Fruit fly (Drosophila melanogaster) whole organism, prepupa: ENCODE results near the gene ort.

Source experiments
- Blimp-1 ChIP-seq: fragments of 200-800 bp; sonication (Bioruptor generic); optimal IDR thresholded peaks from 3 replicates; lab custom pipeline; 2017; ENCODE audit warnings: missing biosample characterization, missing genetic modification characterization, mild to moderate bottlenecking, moderate library complexity, missing genetic modification reagents
- CG10631 ChIP-seq: fragments of 200-800 bp; sonication (Bioruptor generic); optimal IDR thresholded peaks from 2 replicates; lab custom pipeline; 2016; ENCODE audit warnings: missing biosample characterization, missing genetic modification characterization
- CG10669 ChIP-seq: fragments of 200-800 bp; sonication (Bioruptor generic); optimal IDR thresholded peaks from 3 replicates; lab custom pipeline; 2018; ENCODE audit warnings: missing biosample characterization, mild to moderate bottlenecking, missing genetic modification characterization, moderate library complexity
- CG11294 ChIP-seq: fragments of 200-800 bp; sonication (Bioruptor generic); IDR thresholded peaks from 2 replicates; pipeline ENCODE4 v1.3.6; 2022; ENCODE audit warnings: missing biosample characterization, missing genetic modification characterization
- CG11762 ChIP-seq: fragments of 200-800 bp; sonication (Bioruptor generic); optimal IDR thresholded peaks from 3 replicates; lab custom pipeline; 2016; ENCODE audit warnings: missing biosample characterization, missing genetic modification characterization; ENCODE audit not compliant: insufficient read depth
- CG11902 ChIP-seq: fragments of 200-800 bp; sonication (Bioruptor generic); optimal IDR thresholded peaks from 3 replicates; lab custom pipeline; 2016; ENCODE audit warnings: missing biosample characterization, missing genetic modification characterization
- CG15336 ChIP-seq: fragments of 200-800 bp; sonication (Bioruptor generic); IDR thresholded peaks from 2 replicates; pipeline ENCODE4 v1.3.6; 2022; ENCODE audit warnings: missing biosample characterization, missing genetic modification characterization
- CG1621 ChIP-seq: fragments of 200-800 bp; sonication (Bioruptor generic); optimal IDR thresholded peaks from 3 replicates; lab custom pipeline; 2018; ENCODE audit warnings: missing biosample characterization, mild to moderate bottlenecking, missing genetic modification characterization
- CG16779 ChIP-seq: fragments of 200-800 bp; sonication (Bioruptor generic); optimal IDR thresholded peaks from 3 replicates; lab custom pipeline; 2017; ENCODE audit warnings: missing biosample characterization, mild to moderate bottlenecking, missing genetic modification characterization
- CG3032 ChIP-seq: fragments of 200-800 bp; optimal IDR thresholded peaks from 2 replicates; lab custom pipeline; 2019; ENCODE audit warnings: missing biosample characterization, mild to moderate bottlenecking, missing genetic modification characterization, moderate library complexity
- CG31627 ChIP-seq: fragments of 200-800 bp; sonication (Bioruptor generic); optimal IDR thresholded peaks from 3 replicates; lab custom pipeline; 2016; ENCODE audit warnings: missing biosample characterization, missing genetic modification characterization
- CG34406 ChIP-seq: fragments of 200-800 bp; sonication (Bioruptor generic); optimal IDR thresholded peaks from 3 replicates; lab custom pipeline; 2016; ENCODE audit warnings: missing biosample characterization, missing genetic modification characterization
- CG3919 ChIP-seq: fragments of 200-800 bp; sonication (Bioruptor generic); optimal IDR thresholded peaks from 3 replicates; lab custom pipeline; 2016; ENCODE audit warnings: missing biosample characterization, missing genetic modification characterization
- CG6163 ChIP-seq: fragments of 200-800 bp; sonication (Bioruptor generic); IDR thresholded peaks from 3 replicates; pipeline ENCODE4 v1.3.6; 2022; ENCODE audit warnings: missing biosample characterization, missing genetic modification characterization
- CG6276 ChIP-seq: fragments of 200-800 bp; sonication (Bioruptor generic); optimal IDR thresholded peaks from 2 replicates; lab custom pipeline; 2017; ENCODE audit warnings: missing biosample characterization, mild to moderate bottlenecking, missing genetic modification characterization
- CG6792 ChIP-seq: fragments of 200-800 bp; sonication (Bioruptor generic); optimal IDR thresholded peaks from 3 replicates; lab custom pipeline; 2016; ENCODE audit warnings: missing biosample characterization, missing genetic modification characterization
- CG6808 ChIP-seq: fragments of 200-800 bp; sonication (Bioruptor generic); optimal IDR thresholded peaks from 3 replicates; lab custom pipeline; 2017; ENCODE audit warnings: missing biosample characterization, missing genetic modification characterization, mild to moderate bottlenecking, moderate library complexity, missing genetic modification reagents
- CG8119 ChIP-seq: fragments of 200-800 bp; sonication (Bioruptor generic); IDR thresholded peaks from 3 replicates; pipeline ENCODE4 v1.3.6; 2022; ENCODE audit warnings: missing biosample characterization, missing genetic modification characterization
- CG8319 ChIP-seq: fragments of 200-800 bp; sonication (Bioruptor generic); optimal IDR thresholded peaks from 3 replicates; lab custom pipeline; 2016; ENCODE audit warnings: missing biosample characterization, missing genetic modification characterization
- CG8632 ChIP-seq: fragments of 200-800 bp; sonication (Bioruptor generic); optimal IDR thresholded peaks from 3 replicates; lab custom pipeline; 2016; ENCODE audit warnings: missing biosample characterization, missing genetic modification characterization
- CG9139 ChIP-seq: fragments of 200-800 bp; sonication (Bioruptor generic); optimal IDR thresholded peaks from 3 replicates; lab custom pipeline; 2017; ENCODE audit warnings: missing biosample characterization, mild to moderate bottlenecking, missing genetic modification characterization
- Eip78C ChIP-seq: fragments of 200-800 bp; sonication (Bioruptor generic); peaks from one replicate; lab custom pipeline; 2016; ENCODE audit warnings: missing biosample characterization, missing genetic modification characterization
- Eip93F ChIP-seq: fragments of 200-800 bp; sonication (Bioruptor generic); optimal IDR thresholded peaks from 2 replicates; lab custom pipeline; 2016; ENCODE audit warnings: missing biosample characterization, mild to moderate bottlenecking, missing genetic modification characterization
- Ets96B ChIP-seq: fragments of 200-800 bp; optimal IDR thresholded peaks from 2 replicates; lab custom pipeline; 2019; ENCODE audit warnings: missing biosample characterization, mild to moderate bottlenecking, missing genetic modification characterization, moderate library complexity
- Gug ChIP-seq: fragments of 200-800 bp; sonication (Bioruptor generic); IDR thresholded peaks from 2 replicates; pipeline ENCODE4 v1.3.6; 2022; ENCODE audit warnings: missing biosample characterization, missing genetic modification characterization
- Hr38 ChIP-seq: sonication (Bioruptor generic); optimal IDR thresholded peaks from 2 replicates; lab custom pipeline; 2016; ENCODE audit warnings: missing biosample characterization, missing genetic modification characterization
- Hr39 ChIP-seq: fragments of 200-800 bp; sonication (Bioruptor generic); optimal IDR thresholded peaks from 2 replicates; lab custom pipeline; 2016; ENCODE audit warnings: missing biosample characterization, missing genetic modification characterization
- Hr4 ChIP-seq: fragments of 200-800 bp; sonication (Bioruptor generic); optimal IDR thresholded peaks from 3 replicates; lab custom pipeline; 2016; ENCODE audit warnings: missing biosample characterization, missing genetic modification characterization
- Met ChIP-seq: fragments of 200-800 bp; sonication (Bioruptor generic); optimal IDR thresholded peaks from 3 replicates; lab custom pipeline; 2016; ENCODE audit warnings: missing biosample characterization, missing genetic modification characterization
- Smox ChIP-seq: fragments of 200-800 bp; sonication (Bioruptor generic); optimal IDR thresholded peaks from 3 replicates; lab custom pipeline; 2016; ENCODE audit warnings: missing biosample characterization, missing genetic modification characterization
- Sox102F ChIP-seq: fragments of 200-800 bp; sonication (Bioruptor generic); optimal IDR thresholded peaks from 2 replicates; lab custom pipeline; 2016; ENCODE audit warnings: missing biosample characterization, mild to moderate bottlenecking, missing genetic modification characterization
- Sox15 ChIP-seq: fragments of 200-800 bp; sonication (Bioruptor generic); optimal IDR thresholded peaks from 3 replicates; lab custom pipeline; 2016; ENCODE audit warnings: missing biosample characterization, missing genetic modification characterization
- achi ChIP-seq: fragments of 200-800 bp; sonication (Bioruptor generic); optimal IDR thresholded peaks from 3 replicates; lab custom pipeline; 2016; ENCODE audit warnings: missing biosample characterization, missing genetic modification characterization
- acj6 ChIP-seq: fragments of 200-800 bp; sonication (Bioruptor generic); optimal IDR thresholded peaks from 3 replicates; lab custom pipeline; 2016; ENCODE audit warnings: missing biosample characterization, missing genetic modification characterization
- cyc ChIP-seq: fragments of 200-800 bp; sonication (Bioruptor generic); optimal IDR thresholded peaks from 3 replicates; lab custom pipeline; 2016; ENCODE audit warnings: missing biosample characterization, missing genetic modification characterization
- dsx ChIP-seq: fragments of 200-800 bp; optimal IDR thresholded peaks from 3 replicates; lab custom pipeline; 2019; ENCODE audit warnings: missing biosample characterization, mild to moderate bottlenecking, missing genetic modification characterization, moderate library complexity; ENCODE audit not compliant: poor library complexity, severe bottlenecking
- eg ChIP-seq: fragments of 200-800 bp; sonication (Bioruptor generic); IDR thresholded peaks from 3 replicates; pipeline ENCODE4 v1.3.6; 2022; ENCODE audit warnings: missing biosample characterization, missing genetic modification characterization
- fd59A ChIP-seq: fragments of 200-800 bp; sonication (Bioruptor generic); optimal IDR thresholded peaks from 2 replicates; lab custom pipeline; 2017; ENCODE audit warnings: missing biosample characterization, mild to moderate bottlenecking, missing genetic modification characterization, missing genetic modification reagents
- fkh ChIP-seq: fragments of 200-800 bp; sonication (Bioruptor generic); optimal IDR thresholded peaks from 3 replicates; lab custom pipeline; 2017; ENCODE audit warnings: missing biosample characterization, mild to moderate bottlenecking, missing genetic modification characterization, moderate library complexity
- lz ChIP-seq: fragments of 200-800 bp; sonication (Bioruptor generic); optimal IDR thresholded peaks from 3 replicates; lab custom pipeline; 2016; ENCODE audit warnings: missing biosample characterization, missing genetic modification characterization
- net ChIP-seq: fragments of 200-800 bp; sonication (Bioruptor generic); optimal IDR thresholded peaks from 3 replicates; lab custom pipeline; 2016; ENCODE audit warnings: missing biosample characterization, missing genetic modification characterization
- pdm3 ChIP-seq: fragments of 200-800 bp; sonication (Bioruptor generic); optimal IDR thresholded peaks from 3 replicates; lab custom pipeline; 2016; ENCODE audit warnings: missing biosample characterization, missing genetic modification characterization
- ss ChIP-seq, 2 experiments: fragments of 200-800 bp; sonication (Bioruptor generic); optimal IDR thresholded peaks; 2 replicates in 1 of 2; 3 replicates in 1 of 2; lab custom pipeline; 2017 to 2018; ENCODE audit warnings: mild to moderate bottlenecking in 2 of 2, missing biosample characterization in 2 of 2, missing genetic modification characterization in 2 of 2, moderate library complexity in 1 of 2
- svp ChIP-seq: fragments of 200-800 bp; sonication (Bioruptor generic); peaks from one replicate; lab custom pipeline; 2016; ENCODE audit warnings: missing biosample characterization, missing genetic modification characterization
- vri ChIP-seq: fragments of 200-800 bp; sonication (Bioruptor generic); optimal IDR thresholded peaks from 3 replicates; lab custom pipeline; 2016; ENCODE audit warnings: missing biosample characterization, mild to moderate bottlenecking, missing genetic modification characterization

ort gene

DNA sequence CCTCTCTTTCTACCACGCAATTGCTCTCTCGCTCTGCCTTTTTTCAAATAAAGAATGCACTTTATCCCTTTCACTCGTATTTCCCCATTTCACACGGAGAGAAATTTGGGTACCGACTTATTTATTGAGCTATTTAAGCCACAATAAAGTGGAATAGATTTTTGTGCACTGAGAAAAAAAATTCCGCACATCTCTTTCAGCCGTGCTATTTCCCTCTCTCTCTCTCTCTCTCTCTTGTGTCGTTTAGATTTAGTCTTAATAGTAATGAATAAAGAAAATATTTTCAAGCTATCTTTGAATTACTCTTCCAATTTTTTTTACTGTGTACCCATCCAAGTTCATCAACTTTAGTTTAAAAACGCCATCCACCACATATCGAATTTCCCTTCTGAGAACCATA is 35.9 kb upstream of the ort start (continued):
- TF ChIP-seq Sox15 (GFP tag; lab: Kevin White, UChicago) (peak; percentile 66), CG6276 (GFP tag; lab: Kevin White, UChicago) (peak; percentile 46), net (GFP tag; lab: Kevin White, UChicago) (peak; percentile 66), CG9139 (GFP tag; lab: Kevin White, UChicago) (peak; percentile 37), CG34406 (GFP tag; lab: Kevin White, UChicago) (peak; percentile 76), CG11902 (GFP tag; lab: Kevin White, UChicago) (peak; percentile 67), Gug (GFP tag; lab: Robert Waterston, UW) (peak; percentile 42), CG6808 (peak; percentile 40), CG8119 (GFP tag; lab: Robert Waterston, UW) (peak; percentile 66), CG10631 (GFP tag; lab: Kevin White, UChicago) (peak; percentile 60), CG3919 (GFP tag; lab: Kevin White, UChicago) (peak; percentile 79), CG8632 (peak; percentile 69), dsx (no peak), achi (GFP tag; lab: Kevin White, UChicago) (peak; percentile 70), CG16779 (tag; lab: Kevin White, UChicago) (no peak), CG6792 (peak; percentile 78), pdm3 (GFP tag; lab: Kevin White, UChicago) (peak; percentile 82), Hr39 (peak; percentile 80), CG11762 (GFP tag; lab: Kevin White, UChicago) (peak; percentile 57), CG1621 (peak; percentile 24), CG15336 (peak; percentile 78), Smox (GFP tag; lab: Kevin White, UChicago) (peak; percentile 76), Eip93F (GFP tag; lab: Kevin White, UChicago) (no peak), CG11294 (GFP tag; lab: Robert Waterston, UW) (peak; percentile 53), CG31627 (GFP tag; lab: Kevin White, UChicago) (peak; percentile 85), Eip78C (GFP tag; lab: Kevin White, UChicago) (peak; percentile 94), Ets96B (tag; lab: Kevin White, UChicago) (no peak), Sox102F (GFP tag; lab: Kevin White, UChicago) (peak; percentile 64), CG8319 (GFP tag; lab: Kevin White, UChicago) (peak; percentile 53), vri (GFP tag; lab: Kevin White, UChicago) (no peak), Met (GFP tag; lab: Kevin White, UChicago) (peak; percentile 81), CG10669 (peak; percentile 65), CG3032 (tag; lab: Kevin White, UChicago) (peak; percentile 54), fd59A (GFP tag; lab: Kevin White, UChicago) (peak; percentile 43), eg (GFP tag; lab: Robert Waterston, UW) (peak; percentile 80)
- TF ChIP-seq, all 60 proteins: peak for 51

DNA sequence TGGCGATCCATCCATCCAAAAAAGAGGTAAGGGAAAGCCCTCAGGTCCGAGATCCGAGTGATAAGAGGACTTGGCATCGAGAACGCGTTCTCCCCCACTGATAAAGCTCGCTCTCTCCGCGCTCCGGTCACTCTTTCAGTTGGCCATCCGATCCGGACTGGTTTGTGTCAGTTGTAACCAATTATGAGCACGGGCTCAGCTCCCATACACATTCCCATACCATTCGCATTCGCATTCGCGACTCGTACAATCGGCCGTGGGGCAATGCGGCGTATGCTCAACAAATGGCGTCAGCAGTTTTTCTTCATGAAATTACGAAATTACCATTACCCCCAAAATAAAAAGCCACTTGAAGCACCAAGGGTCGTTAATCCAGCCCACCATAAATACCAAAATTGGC is 35.1 kb upstream of the ort start:
- TF ChIP-seq Hr4 (GFP tag; lab: Kevin White, UChicago) (no peak), fd59A (GFP tag; lab: Kevin White, UChicago) (no peak), acj6 (GFP tag; lab: Kevin White, UChicago) (no peak), vri (GFP tag; lab: Kevin White, UChicago) (no peak), CG11294 (GFP tag; lab: Robert Waterston, UW) (no peak), pdm3 (GFP tag; lab: Kevin White, UChicago) (no peak), Blimp-1 (GFP tag; lab: Kevin White, UChicago) (no peak), CG9139 (GFP tag; lab: Kevin White, UChicago) (peak; percentile 2), svp (GFP tag; lab: Kevin White, UChicago) (peak; percentile 56), CG34406 (GFP tag; lab: Kevin White, UChicago) (no peak), CG6163 (GFP tag; lab: Robert Waterston, UW) (peak; percentile 10; the same call in 1 of the 3 replicates), CG3919 (GFP tag; lab: Kevin White, UChicago) (no peak), ss (GFP tag; optimal IDR thresholded peaks at IDR 0.05; lab: Kevin White, UChicago) (no peak), fkh (no peak), Hr39 (no peak), CG10631 (GFP tag; lab: Kevin White, UChicago) (no peak), Hr38 (GFP tag; lab: Kevin White, UChicago) (no peak), CG3032 (tag; lab: Kevin White, UChicago) (no peak), CG8119 (GFP tag; lab: Robert Waterston, UW) (no peak), CG1621 (peak; percentile 63), Sox15 (GFP tag; lab: Kevin White, UChicago) (no peak), lz (GFP tag; lab: Kevin White, UChicago) (no peak), Gug (GFP tag; lab: Robert Waterston, UW) (no peak), cyc (no peak)
